Worm (Caenorhabditis elegans) whole organism, dauer: Measurements from ENCODE around the gene F23F1.5.

Experiments used
- unc-62 ChIP-seq: sonication (generic microtip); optimal IDR thresholded peaks from 2 replicates; lab custom pipeline; 2017; ENCODE audit warnings: missing biosample characterization, missing genetic modification reagents, missing genetic modification characterization

The F23F1.5 gene

DNA sequence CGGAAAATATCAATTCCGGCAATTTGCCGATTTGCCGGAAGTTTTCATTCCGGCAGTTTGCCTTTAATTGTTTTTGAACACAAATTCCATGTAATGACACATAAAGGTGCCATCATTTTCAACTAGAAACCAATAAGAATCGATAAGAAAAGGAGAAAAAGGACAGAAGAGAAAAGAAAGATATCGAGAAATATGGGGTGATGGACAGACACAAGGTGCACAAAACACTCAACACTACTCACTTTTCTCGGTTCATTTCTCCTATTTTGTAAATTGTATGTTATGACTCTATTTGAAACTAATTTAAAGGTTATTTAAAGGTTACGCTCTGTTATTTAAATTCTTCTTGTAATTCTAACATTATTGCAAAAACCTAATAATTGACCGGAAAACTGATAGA lies 19.5 kb upstream of the F23F1.5 start:
- no peak for TF ChIP-seq unc-62 (GFP tag; lab: Kevin White, UChicago)

- TF ChIP-seq unc-62 (GFP tag; lab: Kevin White, UChicago), result no peak
Measured at ce11 chrII:47280-47679, 15.9 kb upstream of the F23F1.5 start, which contains the start of gene C23H3.5. C23H3.5 (plus strand) TSS chrII:47580.

DNA sequence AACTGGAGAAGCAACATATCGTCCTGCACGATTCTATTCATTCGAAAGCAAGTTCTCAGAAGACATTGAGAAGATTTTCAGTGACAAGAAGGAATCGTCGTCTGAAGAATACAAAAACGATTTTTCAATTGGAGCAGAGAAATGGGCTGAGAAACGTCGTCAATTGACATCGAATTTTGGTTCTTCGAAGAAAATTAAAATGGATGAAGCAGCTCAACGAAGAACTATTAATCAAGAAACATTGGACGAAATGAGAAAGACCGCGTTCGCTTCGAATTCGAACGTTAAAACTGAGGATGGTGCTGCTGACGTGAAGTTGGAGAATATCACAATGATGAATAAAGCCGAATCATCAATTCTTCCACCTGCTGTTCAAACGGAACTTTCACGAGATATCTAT lies 14.7 kb upstream of the F23F1.5 start, which contains the start of gene rpt-4:
TSS of gene rpt-4 (minus strand) at position 101 of the 400 bp plus-strand sequence.
- TF ChIP-seq unc-62 (GFP tag; lab: Kevin White, UChicago), result no peak

DNA sequence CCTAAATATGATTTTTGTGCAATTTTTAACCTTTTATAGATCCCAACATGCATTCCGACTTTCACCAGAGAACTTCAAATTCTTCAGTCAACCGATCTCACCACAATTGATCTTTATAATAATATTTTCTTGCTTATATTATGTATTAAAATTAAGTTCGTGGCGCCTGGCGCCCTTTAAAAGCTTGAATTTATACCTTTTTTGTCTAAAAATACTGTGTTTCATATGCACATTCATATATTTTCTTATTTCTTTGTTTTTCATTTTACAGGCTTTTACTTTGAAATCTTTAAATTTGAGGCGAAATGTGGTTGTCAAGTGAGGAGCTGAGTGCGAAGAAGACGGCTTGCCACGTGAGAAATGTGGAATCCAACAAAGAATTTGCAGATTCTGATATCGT lies 13.4 kb upstream of the F23F1.5 start, which contains the start of gene rpoa-49:
TSS of gene rpoa-49 (plus strand) at position 301 of the 400 bp plus-strand sequence.
- no peak for TF ChIP-seq unc-62 (GFP tag; lab: Kevin White, UChicago)

ce11 chrII:43640-44039 lies 12.3 kb upstream of the F23F1.5 start, which contains the start of gene nfyc-1:
nfyc-1 (plus strand) TSS chrII:43907.
- TF ChIP-seq unc-62 (GFP tag; lab: Kevin White, UChicago), result no peak

DNA sequence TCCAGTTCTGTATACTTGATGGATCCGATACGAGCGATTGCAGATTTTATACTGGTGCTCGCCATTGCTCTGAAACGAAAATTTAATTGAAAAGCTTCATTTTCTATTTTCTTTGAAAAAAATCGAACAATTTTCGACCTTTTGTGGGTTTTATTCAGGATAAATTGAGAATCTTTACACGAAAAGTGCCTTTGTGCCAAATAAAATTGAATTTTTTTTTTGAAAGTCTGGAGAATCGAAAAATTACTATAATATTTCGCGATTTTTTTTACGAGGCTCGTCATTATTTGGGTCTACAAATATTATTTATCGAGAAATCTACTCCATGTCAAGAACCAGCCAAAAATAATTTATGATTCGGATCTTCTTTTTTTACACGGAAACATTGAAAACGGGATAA lies 10.5 kb upstream of the F23F1.5 start, which contains the start of gene F23F1.10:
TSS of gene F23F1.10 (minus strand) at position 69 of the 400 bp plus-strand sequence.
- no peak for TF ChIP-seq unc-62 (GFP tag; lab: Kevin White, UChicago)

ce11 chrII:39437-39836 lies 8.1 kb upstream of the F23F1.5 start, which contains the start of gene spp-24:
spp-24 (minus strand) TSS chrII:39537.
- TF ChIP-seq unc-62 (GFP tag; lab: Kevin White, UChicago), result no peak

ce11 chrII:37213-37612 lies 5.8 kb upstream of the F23F1.5 start, which contains the start of gene F23F1.6:
F23F1.6 (minus strand) TSS chrII:37313.
- TF ChIP-seq unc-62 (GFP tag; lab: Kevin White, UChicago), result no peak

- no peak for TF ChIP-seq unc-62 (GFP tag; lab: Kevin White, UChicago)
Measured at ce11 chrII:33904-34303, 2.5 kb upstream of the F23F1.5 start, which contains the start of gene F23F1.2. F23F1.2 (plus strand) TSS chrII:34204.

ce11 chrII:29578-29977 lies 1.8 kb downstream of the F23F1.5 start:
- TF ChIP-seq unc-62 (GFP tag; lab: Kevin White, UChicago), result no peak

ce11 chrII:28283-28682 lies 3.1 kb downstream of the F23F1.5 start, which contains the start of gene F23F1.4:
F23F1.4 (minus strand) TSS chrII:28423.
- no peak for TF ChIP-seq unc-62 (GFP tag; lab: Kevin White, UChicago)

ce11 chrII:24559-24998 lies 6.8 kb downstream of the F23F1.5 start, which contains the start of gene enee-1:
enee-1 (plus strand) TSS chrII:24666.
- TF ChIP-seq unc-62 (GFP tag; lab: Kevin White, UChicago), result no peak

DNA sequence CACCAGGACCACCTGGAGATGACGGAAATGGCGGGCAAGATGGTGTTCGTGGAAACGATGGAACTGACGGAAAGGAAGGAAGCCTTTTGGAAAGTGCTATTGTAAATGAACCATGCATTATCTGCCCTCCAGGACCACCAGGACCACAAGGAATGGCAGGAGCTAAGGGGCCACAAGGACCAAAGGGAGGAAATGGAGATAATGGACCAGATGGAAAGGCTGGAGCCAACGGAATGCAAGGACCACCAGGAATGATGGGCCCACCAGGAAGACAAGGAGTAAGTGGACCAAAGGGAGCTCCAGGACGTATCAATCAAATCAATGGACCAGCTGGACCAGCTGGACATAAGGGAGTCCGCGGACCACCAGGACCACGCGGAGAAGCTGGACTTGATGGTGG lies 7.6 kb downstream of the F23F1.5 start:
- TF ChIP-seq unc-62 (GFP tag; lab: Kevin White, UChicago), result no peak

DNA sequence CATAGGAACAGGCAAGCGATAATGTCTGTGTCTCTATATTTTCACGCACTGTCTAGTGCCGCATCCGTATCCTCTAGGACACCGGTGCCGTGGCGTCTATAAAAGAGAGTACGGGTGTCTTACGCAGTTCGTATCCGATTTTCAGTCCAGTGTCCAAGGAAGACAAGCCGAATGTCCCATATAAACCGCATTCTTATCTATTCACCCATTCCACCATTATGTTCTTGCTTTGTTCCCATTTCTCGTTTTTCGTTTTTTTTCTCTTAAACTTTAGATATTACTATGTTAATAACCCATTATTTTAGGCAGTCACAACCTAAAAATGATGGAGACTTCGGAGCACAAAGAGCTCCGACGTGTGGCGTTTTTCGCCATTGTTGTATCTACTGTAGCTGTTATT lies 8.4 kb downstream of the F23F1.5 start, which contains the start of gene sqt-2:
TSS of gene sqt-2 (plus strand) at position 301 of the 400 bp plus-strand sequence.
- no peak for TF ChIP-seq unc-62 (GFP tag; lab: Kevin White, UChicago)

- TF ChIP-seq unc-62 (GFP tag; lab: Kevin White, UChicago), result no peak
Measured at ce11 chrII:21953-22352, 9.4 kb downstream of the F23F1.5 start.

DNA sequence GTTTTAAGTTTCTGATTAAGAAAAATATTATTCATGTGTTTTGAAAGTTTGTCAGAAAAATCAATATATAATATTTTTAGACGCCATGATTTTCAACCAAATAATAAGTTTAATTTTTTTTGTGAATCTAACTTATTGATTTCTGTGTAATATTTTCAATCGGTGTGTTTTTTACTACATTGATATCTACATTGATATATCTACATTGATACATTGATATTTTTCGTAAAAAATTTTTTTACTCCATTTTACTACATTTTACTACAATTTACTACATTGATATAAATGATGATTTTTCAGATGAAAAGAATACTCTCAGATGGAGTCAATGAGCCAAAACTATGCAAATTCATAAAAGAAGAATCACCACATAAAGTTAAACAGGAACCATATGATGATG lies 12.1 kb downstream of the F23F1.5 start, which contains the start of gene gmeb-1:
TSS of gene gmeb-1 (plus strand) at position 301 of the 400 bp plus-strand sequence.
- no peak for TF ChIP-seq unc-62 (GFP tag; lab: Kevin White, UChicago)

ce11 chrII:18787-19186 lies 12.6 kb downstream of the F23F1.5 start:
- no peak for TF ChIP-seq unc-62 (GFP tag; lab: Kevin White, UChicago)
